Fruit fly (Drosophila melanogaster): ENCODE results near the gene FER.

Gene FER

dm6 chr3R:9331861-9332260 is 62.5 kb downstream of the FER start, which contains the start of gene CG16749:
Gene CG16749, minus strand, starts transcription at chr3R:9331885.
- TF ChIP-seq Hr96 (GFP tag; optimal IDR thresholded peaks at IDR 0.05) = no peak
- TF ChIP-seq CG33017 (tag; optimal IDR thresholded peaks at IDR 0.05) = no peak
- no peak for TF ChIP-seq CG12768 (GFP tag; optimal IDR thresholded peaks at IDR 0.05)
- TF ChIP-seq CG5204 (GFP tag; optimal IDR thresholded peaks at IDR 0.05) = no peak
- no peak for TF ChIP-seq Crg-1 (GFP tag; optimal IDR thresholded peaks at IDR 0.05)
- no peak for TF ChIP-seq pad (GFP tag; optimal IDR thresholded peaks at IDR 0.05)
- TF ChIP-seq cic (GFP tag; optimal IDR thresholded peaks at IDR 0.05) = peak; percentile 58

- no peak for TF ChIP-seq Hr96 (GFP tag; optimal IDR thresholded peaks at IDR 0.05)
- TF ChIP-seq Crg-1 (GFP tag; optimal IDR thresholded peaks at IDR 0.05) = no peak
- no peak for TF ChIP-seq CG7045 (GFP tag; optimal IDR thresholded peaks at IDR 0.05)
- no peak for TF ChIP-seq CG12768 (GFP tag; optimal IDR thresholded peaks at IDR 0.05)
- no peak for TF ChIP-seq CG1620 (GFP tag; optimal IDR thresholded peaks at IDR 0.05)
- no peak for TF ChIP-seq cnc (optimal IDR thresholded peaks at IDR 0.05)
- TF ChIP-seq CG5204 (GFP tag; optimal IDR thresholded peaks at IDR 0.05) = no peak
- no peak for TF ChIP-seq CG7101 (tag; optimal IDR thresholded peaks at IDR 0.05)
- no peak for TF ChIP-seq CG14711 (tag; optimal IDR thresholded peaks at IDR 0.05)
- no peak for TF ChIP-seq Clk (GFP tag; optimal IDR thresholded peaks at IDR 0.05)
- TF ChIP-seq CG11617 (GFP tag; optimal IDR thresholded peaks at IDR 0.05) = no peak
- no peak for TF ChIP-seq toe (GFP tag; optimal IDR thresholded peaks at IDR 0.05)
- TF ChIP-seq pad (GFP tag; optimal IDR thresholded peaks at IDR 0.05) = no peak
- no peak for TF ChIP-seq cic (GFP tag; optimal IDR thresholded peaks at IDR 0.05)
- no peak for TF ChIP-seq Mnt (GFP tag; optimal IDR thresholded peaks at IDR 0.05)
- no peak for TF ChIP-seq ovo (GFP tag; optimal IDR thresholded peaks at IDR 0.05)
Observed at dm6 chr3R:9330231-9330630, 64.1 kb downstream of the FER start, which contains the start of gene CG12951. Gene CG12951, minus strand, starts transcription at chr3R:9330331.

dm6 chr3R:9328812-9329211 is 65.5 kb downstream of the FER start:
- TF ChIP-seq Mnt (GFP tag; optimal IDR thresholded peaks at IDR 0.05) (no peak), CG5204 (GFP tag; optimal IDR thresholded peaks at IDR 0.05) (no peak), cic (GFP tag; optimal IDR thresholded peaks at IDR 0.05) (no peak)

dm6 chr3R:9328411-9328810 is 65.9 kb downstream of the FER start, which contains the start of gene CG8861:
Gene CG8861, minus strand, starts transcription at chr3R:9328511.
- TF ChIP-seq CG1620 (GFP tag; optimal IDR thresholded peaks at IDR 0.05) (no peak), Crg-1 (GFP tag; optimal IDR thresholded peaks at IDR 0.05) (no peak), pad (GFP tag; optimal IDR thresholded peaks at IDR 0.05) (no peak), CG12768 (GFP tag; optimal IDR thresholded peaks at IDR 0.05) (no peak)

- TF ChIP-seq ovo (GFP tag; optimal IDR thresholded peaks at IDR 0.05) (no peak), cic (GFP tag; optimal IDR thresholded peaks at IDR 0.05) (no peak), cnc (optimal IDR thresholded peaks at IDR 0.05) (no peak), tj (GFP tag; optimal IDR thresholded peaks at IDR 0.05) (no peak), CG7101 (tag; optimal IDR thresholded peaks at IDR 0.05) (no peak), CG12768 (GFP tag; optimal IDR thresholded peaks at IDR 0.05) (no peak), Crg-1 (GFP tag; optimal IDR thresholded peaks at IDR 0.05) (no peak), CG33017 (tag; optimal IDR thresholded peaks at IDR 0.05) (no peak), kay (GFP tag; ENCODE audit: borderline replicate concordance) (no peak), CG1620 (GFP tag; optimal IDR thresholded peaks at IDR 0.05) (no peak), CG14711 (tag; optimal IDR thresholded peaks at IDR 0.05) (no peak), CG11617 (GFP tag; optimal IDR thresholded peaks at IDR 0.05) (no peak), CG5204 (GFP tag; optimal IDR thresholded peaks at IDR 0.05) (no peak), Hr96 (GFP tag; optimal IDR thresholded peaks at IDR 0.05) (no peak)
Observed at dm6 chr3R:9321470-9321869, 72.9 kb downstream of the FER start, which contains the start of gene HP1e. Gene HP1e, plus strand, starts transcription at chr3R:9321770.

Data from whole organism, adult.